Fruit fly (Drosophila melanogaster): ENCODE data around the gene CG43703.

CG43703 gene

dm6 chr2L:3776614-3777196 lies 11.4 kb downstream of the CG43703 start (continued):
- TF ChIP-seq CG7271 (tag; optimal IDR thresholded peaks at IDR 0.05) (peak; percentile 82), CG34376 (GFP tag; optimal IDR thresholded peaks at IDR 0.05) (no peak), Trl (optimal IDR thresholded peaks at IDR 0.05) (no peak), Trl (GFP tag; optimal IDR thresholded peaks at IDR 0.05) (no peak), ssp (GFP tag; IDR thresholded peaks at IDR 0.05) (peak; percentile 80), GATAe (GFP tag; conservative IDR thresholded peaks at IDR 0.05) (no peak), Meics (GFP tag; optimal IDR thresholded peaks at IDR 0.05) (peak; percentile 80), Blimp-1 (GFP tag; optimal IDR thresholded peaks at IDR 0.05) (peak; percentile 88), psq (GFP tag; optimal IDR thresholded peaks at IDR 0.05) (peak; percentile 62), CG1529 (GFP tag; optimal IDR thresholded peaks at IDR 0.05) (peak; percentile 74), bigmax (GFP tag; optimal IDR thresholded peaks at IDR 0.05) (no peak), tll (GFP tag; optimal IDR thresholded peaks at IDR 0.05) (peak in 1 of 2 experiments; percentile 42), Lpt (GFP tag; optimal IDR thresholded peaks at IDR 0.05) (no peak), Bdp1 (GFP tag; optimal IDR thresholded peaks at IDR 0.05) (peak; percentile 28), CG15514 (GFP tag; optimal IDR thresholded peaks at IDR 0.05) (peak; percentile 37), MTF-1 (GFP tag; optimal IDR thresholded peaks at IDR 0.05; ENCODE audit: borderline replicate concordance) (peak; percentile 23), croc (GFP tag; conservative IDR thresholded peaks at IDR 0.05) (peak; percentile 80), Dref (GFP tag; IDR thresholded peaks at IDR 0.05) (no peak), Chrac-16 (GFP tag; optimal IDR thresholded peaks at IDR 0.05) (peak; percentile 82), sim (GFP tag; IDR thresholded peaks at IDR 0.05) (peak; percentile 85), ham (GFP tag; IDR thresholded peaks at IDR 0.05) (no peak), Fer2 (tag; optimal IDR thresholded peaks at IDR 0.05) (peak; percentile 56), Ets97D (GFP tag; optimal IDR thresholded peaks at IDR 0.05) (no peak), CG31388 (GFP tag; optimal IDR thresholded peaks at IDR 0.05) (peak; percentile 58), HLH54F (GFP tag; optimal IDR thresholded peaks at IDR 0.05) (no peak), CG4282 (GFP tag; optimal IDR thresholded peaks at IDR 0.05) (no peak), CG6175 (GFP tag; IDR thresholded peaks at IDR 0.05) (no peak), CG4404 (GFP tag; IDR thresholded peaks at IDR 0.05) (peak; percentile 90), dimm (GFP tag; IDR thresholded peaks at IDR 0.05) (peak; percentile 38; the same call in 1 of the 2 replicates), CG17359 (tag; optimal IDR thresholded peaks at IDR 0.05) (peak; percentile 88), p53 (GFP tag; optimal IDR thresholded peaks at IDR 0.05) (no peak), CG14860 (GFP tag; IDR thresholded peaks at IDR 0.05; ENCODE audit: partially characterized antibody) (no peak), Ptx1 (GFP tag; IDR thresholded peaks at IDR 0.05) (peak; percentile 93), CG12299 (tag; optimal IDR thresholded peaks at IDR 0.05) (peak; percentile 82), CG3847 (GFP tag; IDR thresholded peaks at IDR 0.05) (peak; percentile 60), CG16813 (GFP tag; IDR thresholded peaks at IDR 0.05; ENCODE audit: partially characterized antibody) (no peak), Vsx1 (GFP tag; optimal IDR thresholded peaks at IDR 0.05) (peak; percentile 53), Sry-δ (GFP tag; optimal IDR thresholded peaks at IDR 0.05) (no peak), emc (GFP tag; optimal IDR thresholded peaks at IDR 0.05) (no peak), lmd (GFP tag; IDR thresholded peaks at IDR 0.05) (peak; percentile 84), amos (GFP tag; IDR thresholded peaks at IDR 0.05; ENCODE audit: partially characterized antibody) (no peak), CG11247 (GFP tag; IDR thresholded peaks at IDR 0.05) (peak; percentile 54; the same call in 1 of the 2 replicates), Adf1 (GFP tag; IDR thresholded peaks at IDR 0.05) (peak; percentile 44; the same call in 1 of the 2 replicates), crp (GFP tag; optimal IDR thresholded peaks at IDR 0.05) (peak in 1 of 2 experiments; percentile 35)

Data from whole organism, embryonic.